Worm (Caenorhabditis elegans) whole organism, midembryonic: ENCODE results near the gene dct-11.

ENCODE experiments used
- T22C8.4 ChIP-seq: fragments of 200-800 bp; sonication (Bioruptor generic); IDR thresholded peaks from 2 replicates; pipeline ENCODE4 v1.3.6; 2022; ENCODE audit warnings: missing genetic modification characterization, missing compliant biosample characterization
- cog-1 ChIP-seq: sonication (generic microtip); optimal IDR thresholded peaks from 2 replicates; lab custom pipeline; 2016; ENCODE audit warnings: missing genetic modification characterization, missing compliant biosample characterization
- flt-1 ChIP-seq: fragments of 200-800 bp; sonication (Bioruptor generic); IDR thresholded peaks from 2 replicates; pipeline ENCODE4 v1.3.6; 2022; ENCODE audit warnings: missing genetic modification characterization, missing compliant biosample characterization
- klf-2 ChIP-seq: fragments of 200-800 bp; sonication (Bioruptor generic); conservative IDR thresholded peaks from 2 replicates; pipeline ENCODE4 v1.3.6; 2022; ENCODE audit warnings: missing genetic modification reagents, missing genetic modification characterization, missing compliant biosample characterization
- med-1 ChIP-seq: sonication (generic microtip); optimal IDR thresholded peaks from 2 replicates; lab custom pipeline; 2017; ENCODE audit warnings: missing genetic modification characterization, mild to moderate bottlenecking, missing compliant biosample characterization, antibody characterized with exemption, missing genetic modification reagents; ENCODE audit not compliant: insufficient read depth
- ref-1 ChIP-seq: fragments of 200-800 bp; sonication (Bioruptor generic); conservative IDR thresholded peaks from 2 replicates; pipeline ENCODE4 v1.3.6; 2022; ENCODE audit warnings: missing genetic modification reagents, missing genetic modification characterization, missing compliant biosample characterization
- tab-1 ChIP-seq: fragments of 200-800 bp; sonication (Bioruptor generic); IDR thresholded peaks from 2 replicates; pipeline ENCODE4 v1.3.6; 2022; ENCODE audit warnings: missing genetic modification characterization, missing compliant biosample characterization
- ztf-23 ChIP-seq: fragments of 200-800 bp; sonication (Bioruptor generic); IDR thresholded peaks from 2 replicates; pipeline ENCODE4 v1.3.6; 2022; ENCODE audit warnings: missing genetic modification reagents, missing genetic modification characterization, missing compliant biosample characterization
- ztf-29 ChIP-seq: fragments of 200-800 bp; sonication (Bioruptor generic); IDR thresholded peaks from 2 replicates; pipeline ENCODE4 v1.3.6; 2022; ENCODE audit warnings: missing genetic modification reagents, missing genetic modification characterization, missing compliant biosample characterization

The dct-11 gene

DNA sequence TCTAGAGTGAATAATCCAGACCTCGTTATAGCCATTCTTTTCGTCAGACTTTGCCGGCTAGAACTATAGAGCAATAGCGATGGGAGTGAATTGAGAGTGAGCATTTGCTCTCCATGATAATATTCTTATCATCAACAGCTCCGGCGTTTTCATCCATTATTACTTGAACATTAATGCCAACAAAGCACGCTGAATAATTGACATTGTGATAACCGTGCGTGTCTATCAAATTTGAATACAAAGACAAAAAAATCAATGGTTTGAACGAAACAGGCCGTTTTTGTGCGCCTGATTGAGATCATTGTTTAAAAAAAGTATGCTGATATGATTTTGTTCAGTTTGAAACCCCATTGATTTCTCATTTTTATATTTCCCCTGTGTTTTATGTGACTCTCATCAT lies at the start of gene dct-11:
Gene dct-11, minus strand, starts transcription at position 136 of the 400 bp plus-strand sequence.
- no peak for TF ChIP-seq cog-1
- TF ChIP-seq ref-1: no peak
- no peak for TF ChIP-seq klf-2 (GFP tag; lab: Robert Waterston, UW)
- no peak for TF ChIP-seq ztf-23
- no peak for TF ChIP-seq T22C8.4 (GFP tag; lab: Robert Waterston, UW)
- no peak for TF ChIP-seq ztf-29 (GFP tag; lab: Robert Waterston, UW)
- no peak for TF ChIP-seq tab-1 (GFP tag; lab: Robert Waterston, UW)
- no peak for TF ChIP-seq flt-1
- TF ChIP-seq med-1 (GFP tag; lab: Kevin White, UChicago): no peak

- TF ChIP-seq flt-1 (no peak), T22C8.4 (GFP tag; lab: Robert Waterston, UW) (no peak), med-1 (GFP tag; lab: Kevin White, UChicago) (no peak), ztf-23 (no peak), klf-2 (GFP tag; lab: Robert Waterston, UW) (no peak), tab-1 (GFP tag; lab: Robert Waterston, UW) (no peak), ref-1 (no peak), ztf-29 (GFP tag; lab: Robert Waterston, UW) (no peak), cog-1 (no peak)
Observed at ce11 chrX:5885565-5885964, 46.0 kb upstream of the dct-11 start, which contains the start of gene flp-7. TSS of gene flp-7 (plus strand) at chrX:5885865.

DNA sequence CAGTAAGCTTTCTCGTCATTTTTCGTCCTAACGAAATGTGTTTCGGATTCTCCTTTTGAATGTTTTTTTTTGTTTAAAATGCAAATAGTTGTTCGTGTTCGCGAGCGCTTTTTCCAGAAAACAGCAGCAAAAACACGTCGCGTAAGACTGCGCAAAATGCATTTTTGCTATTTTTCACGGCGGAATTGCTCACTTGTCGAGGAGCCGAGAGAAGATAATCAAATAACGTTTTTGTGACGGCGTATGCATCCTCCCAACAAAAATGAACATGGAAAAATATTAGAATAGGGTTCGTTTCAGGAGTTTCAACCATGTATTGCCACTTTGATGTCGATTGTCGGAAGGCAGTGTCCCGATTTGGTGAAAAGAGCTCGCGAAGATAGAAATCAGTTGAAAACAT lies 37.5 kb upstream of the dct-11 start:
- TF ChIP-seq ztf-29 (GFP tag; lab: Robert Waterston, UW): no peak
- TF ChIP-seq ref-1: no peak
- no peak for TF ChIP-seq tab-1 (GFP tag; lab: Robert Waterston, UW)
- no peak for TF ChIP-seq T22C8.4 (GFP tag; lab: Robert Waterston, UW)
- TF ChIP-seq klf-2 (GFP tag; lab: Robert Waterston, UW): no peak
- no peak for TF ChIP-seq cog-1
- TF ChIP-seq ztf-23: no peak

- TF ChIP-seq T22C8.4 (GFP tag; lab: Robert Waterston, UW) (no peak), flt-1 (no peak), ref-1 (no peak), med-1 (GFP tag; lab: Kevin White, UChicago) (no peak), cog-1 (no peak), ztf-23 (no peak), ztf-29 (GFP tag; lab: Robert Waterston, UW) (no peak), tab-1 (GFP tag; lab: Robert Waterston, UW) (no peak), klf-2 (GFP tag; lab: Robert Waterston, UW) (no peak)
Observed at ce11 chrX:5875567-5875966, 36.0 kb upstream of the dct-11 start, which contains the start of gene F49E10.4. TSS of gene F49E10.4 (plus strand) at chrX:5875867.

- TF ChIP-seq klf-2 (GFP tag; lab: Robert Waterston, UW): no peak
- TF ChIP-seq T22C8.4 (GFP tag; lab: Robert Waterston, UW): no peak
- TF ChIP-seq cog-1: no peak
- TF ChIP-seq ref-1: no peak
- no peak for TF ChIP-seq tab-1 (GFP tag; lab: Robert Waterston, UW)
- no peak for TF ChIP-seq ztf-29 (GFP tag; lab: Robert Waterston, UW)
- no peak for TF ChIP-seq med-1 (GFP tag; lab: Kevin White, UChicago)
- TF ChIP-seq ztf-23: no peak
- no peak for TF ChIP-seq flt-1
Observed at ce11 chrX:5872153-5872552, 32.6 kb upstream of the dct-11 start.

- TF ChIP-seq ref-1: no peak
- no peak for TF ChIP-seq klf-2 (GFP tag; lab: Robert Waterston, UW)
- no peak for TF ChIP-seq ztf-29 (GFP tag; lab: Robert Waterston, UW)
- TF ChIP-seq ztf-23: no peak
- TF ChIP-seq flt-1: no peak
- TF ChIP-seq cog-1: no peak
- TF ChIP-seq T22C8.4 (GFP tag; lab: Robert Waterston, UW): no peak
- TF ChIP-seq med-1 (GFP tag; lab: Kevin White, UChicago): no peak
- TF ChIP-seq tab-1 (GFP tag; lab: Robert Waterston, UW): no peak
Observed at ce11 chrX:5869603-5870002, 30.0 kb upstream of the dct-11 start.

DNA sequence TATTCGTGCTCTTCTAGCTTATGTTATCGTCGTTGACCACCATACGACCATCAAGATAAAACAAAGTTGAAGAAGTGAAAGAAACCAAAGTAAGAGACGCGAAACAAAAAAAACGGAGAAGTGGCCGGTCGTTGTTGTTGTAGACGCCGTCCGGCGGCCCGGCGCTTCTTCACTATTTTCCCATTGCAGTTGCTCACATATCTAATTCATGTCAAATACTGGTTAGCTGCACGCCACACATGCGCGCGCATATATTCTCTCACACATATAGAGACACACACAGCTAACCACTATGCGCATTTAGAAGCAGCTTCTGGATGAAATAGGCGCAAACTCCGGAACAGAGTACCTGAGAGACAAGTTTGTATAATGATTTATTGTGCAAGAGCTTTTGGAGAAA lies 28.5 kb upstream of the dct-11 start:
- TF ChIP-seq ztf-23 (no peak), flt-1 (no peak), ztf-29 (GFP tag; lab: Robert Waterston, UW) (no peak), cog-1 (no peak), tab-1 (GFP tag; lab: Robert Waterston, UW) (no peak), klf-2 (GFP tag; lab: Robert Waterston, UW) (no peak), med-1 (GFP tag; lab: Kevin White, UChicago) (no peak), T22C8.4 (GFP tag; lab: Robert Waterston, UW) (no peak), ref-1 (no peak)

DNA sequence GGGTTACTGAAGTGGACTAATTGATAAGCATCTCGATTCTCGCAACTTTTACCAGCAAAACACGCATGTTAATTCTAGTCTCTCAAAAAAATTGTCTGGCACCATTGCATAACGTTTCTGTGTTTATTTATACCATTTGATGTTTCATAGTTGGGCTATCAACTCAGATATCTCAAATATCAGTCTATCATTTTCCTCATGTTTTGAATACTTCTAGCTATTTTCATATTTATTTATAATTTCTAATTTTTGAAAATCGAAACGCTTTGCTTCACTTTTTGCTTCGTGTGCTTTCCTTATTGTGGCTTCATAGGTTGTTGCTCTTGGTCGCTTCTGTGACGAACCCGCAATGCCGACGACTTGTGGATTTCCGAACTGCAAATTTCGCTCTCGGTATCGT lies 22.8 kb upstream of the dct-11 start, which contains the start of gene ctbp-1:
Gene ctbp-1, plus strand, starts transcription at position 301 of the 400 bp plus-strand sequence.
- TF ChIP-seq ztf-29 (GFP tag; lab: Robert Waterston, UW) (no peak), flt-1 (no peak), ref-1 (no peak), T22C8.4 (GFP tag; lab: Robert Waterston, UW) (no peak), ztf-23 (no peak), tab-1 (GFP tag; lab: Robert Waterston, UW) (no peak), med-1 (GFP tag; lab: Kevin White, UChicago) (no peak), cog-1 (no peak), klf-2 (GFP tag; lab: Robert Waterston, UW) (no peak)

ce11 chrX:5859161-5859560 lies 19.6 kb upstream of the dct-11 start:
- no peak for TF ChIP-seq med-1 (GFP tag; lab: Kevin White, UChicago)
- TF ChIP-seq T22C8.4 (GFP tag; lab: Robert Waterston, UW): no peak
- no peak for TF ChIP-seq klf-2 (GFP tag; lab: Robert Waterston, UW)
- TF ChIP-seq ref-1: no peak
- no peak for TF ChIP-seq ztf-29 (GFP tag; lab: Robert Waterston, UW)
- no peak for TF ChIP-seq cog-1
